Fruit fly (Drosophila melanogaster) whole organism, embryonic: ENCODE measurements around the gene CCDC53.

ENCODE experiments used
- ATbp ChIP-seq: fragments of 200-800 bp; sonication (Bioruptor generic); optimal IDR thresholded peaks from 2 replicates; lab custom pipeline; 2017; ENCODE audit warnings: missing biosample characterization, mild to moderate bottlenecking, missing genetic modification characterization, missing genetic modification reagents
- Abd-B ChIP-seq: fragments of 200-800 bp; sonication (Bioruptor generic); optimal IDR thresholded peaks from 2 replicates; lab custom pipeline; 2018; ENCODE audit warnings: missing biosample characterization, mild to moderate bottlenecking, missing genetic modification characterization, moderate library complexity
- B-H1 ChIP-seq: fragments of 200-800 bp; sonication (Bioruptor generic); IDR thresholded peaks from 3 replicates; pipeline ENCODE4 v1.3.6; 2022; ENCODE audit warnings: missing biosample characterization, missing genetic modification characterization
- BEAF-32 ChIP-seq: fragments of 200-800 bp; sonication (Bioruptor generic); optimal IDR thresholded peaks from 3 replicates; lab custom pipeline; 2017; ENCODE audit warnings: missing biosample characterization, missing genetic modification characterization, mild to moderate bottlenecking, moderate library complexity, missing genetic modification reagents
- C15 ChIP-seq: fragments of 200-800 bp; sonication (Bioruptor generic); IDR thresholded peaks from 3 replicates; pipeline ENCODE4 v1.3.6; 2022; ENCODE audit warnings: missing biosample characterization, missing genetic modification characterization
- CG12155 ChIP-seq: fragments of 200-800 bp; sonication (Bioruptor generic); optimal IDR thresholded peaks from 3 replicates; lab custom pipeline; 2016; ENCODE audit warnings: missing biosample characterization, missing genetic modification characterization
- CG12744 ChIP-seq: fragments of 200-800 bp; sonication (Bioruptor generic); optimal IDR thresholded peaks from 2 replicates; lab custom pipeline; 2016; ENCODE audit warnings: missing biosample characterization, missing genetic modification characterization
- CG13287 ChIP-seq: fragments of 200-800 bp; sonication (Bioruptor generic); IDR thresholded peaks from 2 replicates; pipeline ENCODE4 v1.3.6; 2022; ENCODE audit warnings: missing biosample characterization, missing genetic modification characterization; ENCODE audit not compliant: partially characterized antibody
- CG14860 ChIP-seq: fragments of 200-800 bp; sonication (Bioruptor generic); IDR thresholded peaks from 3 replicates; pipeline ENCODE4 v1.3.6; 2022; ENCODE audit warnings: missing biosample characterization, missing genetic modification characterization; ENCODE audit not compliant: partially characterized antibody
- CG18599 ChIP-seq: fragments of 200-800 bp; sonication (Bioruptor generic); optimal IDR thresholded peaks from 3 replicates; lab custom pipeline; 2017; ENCODE audit warnings: missing biosample characterization, missing genetic modification characterization, mild to moderate bottlenecking, moderate library complexity, missing genetic modification reagents
- CG34224 ChIP-seq: fragments of 200-800 bp; sonication (Bioruptor generic); IDR thresholded peaks from 3 replicates; pipeline ENCODE4 v1.3.6; 2022; ENCODE audit warnings: missing biosample characterization, missing genetic modification characterization; ENCODE audit not compliant: partially characterized antibody
- CG3995 ChIP-seq: fragments of 200-800 bp; sonication (Bioruptor generic); optimal IDR thresholded peaks from 3 replicates; lab custom pipeline; 2016; ENCODE audit warnings: missing biosample characterization, missing genetic modification characterization
- CG4617 ChIP-seq: fragments of 200-800 bp; sonication (Bioruptor generic); optimal IDR thresholded peaks from 3 replicates; lab custom pipeline; 2016; ENCODE audit warnings: missing biosample characterization, missing genetic modification characterization, borderline replicate concordance
- CG6654 ChIP-seq: fragments of 200-800 bp; sonication (Bioruptor generic); optimal IDR thresholded peaks from 2 replicates; lab custom pipeline; 2017; ENCODE audit warnings: missing biosample characterization, mild to moderate bottlenecking, missing genetic modification characterization
- CG8290 ChIP-seq, 3 experiments: fragments of 200-800 bp; sonication (Bioruptor generic); optimal IDR thresholded peaks; 2 replicates each; lab custom pipeline; 2016 to 2019; ENCODE audit warnings: missing biosample characterization in 3 of 3, missing genetic modification characterization in 3 of 3, mild to moderate bottlenecking in 2 of 3, moderate library complexity in 1 of 3
- CG9437 ChIP-seq: fragments of 200-800 bp; sonication (Bioruptor generic); optimal IDR thresholded peaks from 2 replicates; lab custom pipeline; 2018; ENCODE audit warnings: missing biosample characterization, mild to moderate bottlenecking, missing genetic modification characterization
- CG9932 ChIP-seq: fragments of 200-800 bp; sonication (Bioruptor generic); IDR thresholded peaks from 2 replicates; pipeline ENCODE4 v1.3.6; 2022; ENCODE audit warnings: missing biosample characterization, missing genetic modification characterization
- Chrac-16 ChIP-seq: fragments of 200-800 bp; sonication (Bioruptor generic); optimal IDR thresholded peaks from 3 replicates; lab custom pipeline; 2016; ENCODE audit warnings: missing biosample characterization, missing genetic modification characterization
- Dll ChIP-seq: fragments of 200-800 bp; sonication (Bioruptor generic); IDR thresholded peaks from 4 replicates; pipeline ENCODE4 v1.3.6; 2022; ENCODE audit warnings: missing biosample characterization, missing genetic modification characterization; ENCODE audit not compliant: partially characterized antibody
- Eip74EF ChIP-seq, 2 experiments: fragments of 200-800 bp in 1 of 2; fragments of >200 bp in 1 of 2; sonication (Bioruptor generic) in 1 of 2; optimal IDR thresholded peaks; 2 replicates each; lab custom pipeline; 2017 to 2019; ENCODE audit warnings: missing biosample characterization in 2 of 2, missing genetic modification characterization in 2 of 2, mild to moderate bottlenecking in 1 of 2, moderate library complexity in 1 of 2
- Ets97D ChIP-seq: fragments of 200-800 bp; sonication (Bioruptor generic); optimal IDR thresholded peaks from 3 replicates; lab custom pipeline; 2016; ENCODE audit warnings: missing biosample characterization, missing genetic modification characterization
- H15 ChIP-seq: fragments of 200-800 bp; sonication (Bioruptor generic); IDR thresholded peaks from 3 replicates; pipeline ENCODE4 v1.3.6; 2022; ENCODE audit warnings: missing biosample characterization, missing genetic modification characterization
- Hand ChIP-seq: fragments of 200-800 bp; sonication (Bioruptor generic); optimal IDR thresholded peaks from 2 replicates; lab custom pipeline; 2017; ENCODE audit warnings: mild to moderate bottlenecking, missing biosample characterization, missing genetic modification reagents, missing genetic modification characterization
- Med ChIP-seq: fragments of 200-800 bp; sonication (Bioruptor generic); peaks from one replicate; lab custom pipeline; 2016; ENCODE audit warnings: missing biosample characterization, missing genetic modification characterization, mild to moderate bottlenecking, inconsistent platforms, moderate library complexity
- Oli ChIP-seq: fragments of 200-800 bp; sonication (Bioruptor generic); optimal IDR thresholded peaks from 2 replicates; lab custom pipeline; 2018; ENCODE audit warnings: missing biosample characterization, mild to moderate bottlenecking, missing genetic modification characterization, moderate library complexity
- Rfx ChIP-seq: fragments of 200-800 bp; sonication (Bioruptor generic); IDR thresholded peaks from 2 replicates; pipeline ENCODE4 v1.3.6; 2022; ENCODE audit warnings: missing biosample characterization, missing genetic modification characterization
- Scr ChIP-seq: fragments of 200-800 bp; sonication (Bioruptor generic); IDR thresholded peaks from 2 replicates; pipeline ENCODE4 v1.3.6; 2022; ENCODE audit warnings: missing biosample characterization, missing genetic modification characterization; ENCODE audit not compliant: partially characterized antibody
- Sry-δ ChIP-seq: fragments of 200-800 bp; sonication (Bioruptor generic); optimal IDR thresholded peaks from 2 replicates; lab custom pipeline; 2016; ENCODE audit warnings: missing biosample characterization, missing genetic modification characterization
- amos ChIP-seq: fragments of 200-800 bp; sonication (Bioruptor generic); IDR thresholded peaks from 2 replicates; pipeline ENCODE4 v1.3.6; 2022; ENCODE audit warnings: missing biosample characterization, missing genetic modification characterization; ENCODE audit not compliant: partially characterized antibody
- bbx ChIP-seq: fragments of 200-800 bp; sonication (Bioruptor generic); IDR thresholded peaks from 2 replicates; pipeline ENCODE4 v1.3.6; 2022; ENCODE audit warnings: missing biosample characterization, missing genetic modification characterization; ENCODE audit not compliant: partially characterized antibody
- bowl ChIP-seq: fragments of 200-800 bp; sonication (Bioruptor generic); IDR thresholded peaks from 2 replicates; pipeline ENCODE4 v1.3.6; 2022; ENCODE audit warnings: missing biosample characterization, missing genetic modification characterization
- cad ChIP-seq: fragments of >200 bp; optimal IDR thresholded peaks from 2 replicates; lab custom pipeline; 2017; ENCODE audit warnings: missing biosample characterization, missing genetic modification characterization
- cas ChIP-seq: fragments of 200-800 bp; sonication (Bioruptor generic); IDR thresholded peaks from 2 replicates; pipeline ENCODE4 v1.3.6; 2022; ENCODE audit warnings: missing biosample characterization, missing genetic modification characterization
- chm ChIP-seq: fragments of 200-800 bp; sonication (Bioruptor generic); IDR thresholded peaks from 2 replicates; pipeline ENCODE4 v1.3.6; 2022; ENCODE audit warnings: missing biosample characterization, missing genetic modification characterization
- ci ChIP-seq: fragments of 200-800 bp; sonication (Bioruptor generic); IDR thresholded peaks from 3 replicates; pipeline ENCODE4 v1.3.6; 2022; ENCODE audit warnings: missing biosample characterization, missing genetic modification characterization
- fd96Cb ChIP-seq: fragments of 200-800 bp; sonication (Bioruptor generic); optimal IDR thresholded peaks from 2 replicates; lab custom pipeline; 2018; ENCODE audit warnings: missing biosample characterization, mild to moderate bottlenecking, missing genetic modification characterization, moderate library complexity
- gfzf ChIP-seq: fragments of 200-800 bp; sonication (Bioruptor generic); optimal IDR thresholded peaks from 2 replicates; lab custom pipeline; 2016; ENCODE audit warnings: missing biosample characterization, mild to moderate bottlenecking, missing genetic modification characterization, moderate library complexity
- hbn ChIP-seq: fragments of 200-800 bp; sonication (Bioruptor generic); IDR thresholded peaks from 2 replicates; pipeline ENCODE4 v1.3.6; 2022; ENCODE audit warnings: missing biosample characterization, missing genetic modification characterization; ENCODE audit not compliant: partially characterized antibody
- knrl ChIP-seq: fragments of 200-800 bp; sonication (Bioruptor generic); IDR thresholded peaks from 3 replicates; pipeline ENCODE4 v1.3.6; 2022; ENCODE audit warnings: missing biosample characterization, missing genetic modification characterization; ENCODE audit not compliant: partially characterized antibody
- mam ChIP-seq: fragments of 200-800 bp; sonication (Bioruptor generic); optimal IDR thresholded peaks from 3 replicates; lab custom pipeline; 2016; ENCODE audit warnings: missing biosample characterization, missing genetic modification characterization
- nau ChIP-seq: fragments of 200-800 bp; sonication (Bioruptor generic); optimal IDR thresholded peaks from 3 replicates; lab custom pipeline; 2017; ENCODE audit warnings: missing biosample characterization, mild to moderate bottlenecking, missing genetic modification characterization, missing genetic modification reagents
- nerfin-1 ChIP-seq: fragments of 200-800 bp; sonication (Bioruptor generic); optimal IDR thresholded peaks from 3 replicates; lab custom pipeline; 2019; ENCODE audit warnings: missing biosample characterization, mild to moderate bottlenecking, missing genetic modification characterization, moderate library complexity
- phol ChIP-seq: fragments of 200-800 bp; sonication (Bioruptor generic); optimal IDR thresholded peaks from 3 replicates; lab custom pipeline; 2018; ENCODE audit warnings: missing biosample characterization, mild to moderate bottlenecking, missing genetic modification characterization, moderate library complexity
- sd ChIP-seq: fragments of 200-800 bp; sonication (Bioruptor generic); optimal IDR thresholded peaks from 3 replicates; lab custom pipeline; 2018; ENCODE audit warnings: missing biosample characterization, mild to moderate bottlenecking, missing genetic modification characterization, moderate library complexity
- stc ChIP-seq: fragments of 200-800 bp; sonication (Bioruptor generic); IDR thresholded peaks from 2 replicates; pipeline ENCODE4 v1.3.6; 2022; ENCODE audit warnings: missing biosample characterization, missing genetic modification characterization
- unc-4 ChIP-seq: fragments of 200-800 bp; sonication (Bioruptor generic); IDR thresholded peaks from 2 replicates; pipeline ENCODE4 v1.3.6; 2022; ENCODE audit warnings: missing biosample characterization, missing genetic modification characterization; ENCODE audit not compliant: partially characterized antibody
- wek ChIP-seq: fragments of 200-800 bp; sonication (Bioruptor generic); optimal IDR thresholded peaks from 3 replicates; lab custom pipeline; 2018; ENCODE audit warnings: missing biosample characterization, mild to moderate bottlenecking, missing genetic modification characterization, moderate library complexity

The CCDC53 gene

dm6 chr2L:8030102-8030501 is 10.8 kb upstream of the CCDC53 start:
- TF ChIP-seq CG12155 (peak; percentile 95), CG13287 (GFP tag; lab: Robert Waterston, UW) (peak; percentile 40), hbn (GFP tag; lab: Robert Waterston, UW) (no peak), chm (GFP tag; lab: Robert Waterston, UW) (no peak), Sry-δ (GFP tag; lab: Kevin White, UChicago) (peak; percentile 58), fd96Cb (tag; lab: Kevin White, UChicago) (no peak), cad (no peak), unc-4 (GFP tag; lab: Robert Waterston, UW) (peak; percentile 37), amos (peak; percentile 43; the same call in 1 of the 2 replicates), Scr (GFP tag; lab: Robert Waterston, UW) (peak; percentile 59), CG9932 (GFP tag; lab: Robert Waterston, UW) (peak; percentile 15; the same call in 1 of the 2 replicates), knrl (GFP tag; lab: Robert Waterston, UW) (peak; percentile 17; the same call in 1 of the 3 replicates), stc (GFP tag; lab: Robert Waterston, UW) (peak; percentile 34; the same call in 1 of the 2 replicates), phol (tag; lab: Kevin White, UChicago) (no peak), bbx (GFP tag; lab: Robert Waterston, UW) (0 out of 2 replicates have a peak, but pooled peaks have one; percentile 20), CG34224 (0 out of 3 replicates have a peak, but pooled peaks have one; percentile 8), Med (GFP tag; lab: Kevin White, UChicago) (peak; percentile 62), Dll (GFP tag; lab: Robert Waterston, UW) (peak; percentile 28; the same call in 1 of the 4 replicates), Abd-B (GFP tag; lab: Kevin White, UChicago) (no peak)

dm6 chr2L:8030693-8031210 is 10.2 kb upstream of the CCDC53 start, which contains the start of gene Cka:
TSS of gene Cka (plus strand) at chr2L:8030721.
- TF ChIP-seq wek (GFP tag; lab: Kevin White, UChicago) (peak; percentile 40), Rfx (GFP tag; lab: Robert Waterston, UW) (peak; percentile 53), gfzf (peak; percentile 68), Hand (GFP tag; lab: Kevin White, UChicago) (peak; percentile 2), CG18599 (GFP tag; lab: Kevin White, UChicago) (peak; percentile 43), C15 (no peak), cas (no peak), Ets97D (no peak), sd (peak; percentile 68), CG12744 (GFP tag; lab: Kevin White, UChicago) (no peak), nerfin-1 (tag; lab: Kevin White, UChicago) (peak; percentile 80), B-H1 (GFP tag; lab: Robert Waterston, UW) (no peak), ATbp (GFP tag; lab: Kevin White, UChicago) (no peak), mam (GFP tag; lab: Kevin White, UChicago) (no peak), CG6654 (no peak), H15 (GFP tag; lab: Robert Waterston, UW) (no peak), Eip74EF (GFP tag; optimal IDR thresholded peaks at IDR 0.05; lab: Kevin White, UChicago) (no peak), CG4617 (GFP tag; lab: Kevin White, UChicago) (peak; percentile 93), ci (GFP tag; lab: Robert Waterston, UW) (peak; percentile 48; the same call in 2 of the 3 replicates), nau (GFP tag; lab: Kevin White, UChicago) (no peak), Chrac-16 (no peak), bowl (GFP tag; lab: Robert Waterston, UW) (no peak), CG3995 (GFP tag; lab: Kevin White, UChicago) (peak; percentile 50), CG14860 (GFP tag; lab: Robert Waterston, UW) (0 out of 3 replicates have a peak, but pooled peaks have one; percentile 15), CG9437 (GFP tag; lab: Kevin White, UChicago) (no peak), CG8290 (GFP tag; optimal IDR thresholded peaks at IDR 0.05; lab: Kevin White, UChicago) (no peak), CG8290 (tag; optimal IDR thresholded peaks at IDR 0.05; lab: Kevin White, UChicago) (peak in 1 of 2 experiments; percentile 68), Oli (tag; lab: Kevin White, UChicago) (peak; percentile 21), BEAF-32 (GFP tag; lab: Kevin White, UChicago) (peak; percentile 25)
